Worm (Caenorhabditis elegans) whole organism, late embryonic: Measurements from ENCODE around the gene F11D11.21.
"Not testable (repeated sequence)": the region's sequence is repeated elsewhere in the genome, so short reads cannot be mapped to it uniquely, and the experiment has no call there.

Source experiments
- C08G9.2 ChIP-seq: sonication (generic microtip); optimal IDR thresholded peaks from 2 replicates; lab custom pipeline; 2016; ENCODE audit warnings: mild to moderate bottlenecking, missing genetic modification characterization, moderate library complexity, missing compliant biosample characterization
- C38D4.7 ChIP-seq: fragments of 200-800 bp; sonication (Bioruptor generic); optimal IDR thresholded peaks from 2 replicates; lab custom pipeline; 2018; ENCODE audit warnings: mild to moderate bottlenecking, missing genetic modification characterization, moderate library complexity, missing compliant biosample characterization
- K02D7.2 ChIP-seq: sonication (generic microtip); optimal IDR thresholded peaks from 2 replicates; lab custom pipeline; 2017; ENCODE audit warnings: mild to moderate bottlenecking, missing genetic modification characterization, missing compliant biosample characterization
- K09A11.1 ChIP-seq: sonication (generic microtip); optimal IDR thresholded peaks from 2 replicates; lab custom pipeline; 2017; ENCODE audit warnings: antibody characterized with exemption, mild to moderate bottlenecking, missing genetic modification characterization, missing compliant biosample characterization; ENCODE audit not compliant: insufficient read depth
- ama-1 ChIP-seq: fragments of 150-350 bp; optimal IDR thresholded peaks from 2 replicates; lab custom pipeline; 2014
- ceh-19 ChIP-seq: fragments of 200-800 bp; sonication (Bioruptor generic); optimal IDR thresholded peaks from 2 replicates; lab custom pipeline; 2018; ENCODE audit warnings: mild to moderate bottlenecking, missing genetic modification characterization, missing compliant biosample characterization
- ceh-22 ChIP-seq: sonication (generic microtip); optimal IDR thresholded peaks from 2 replicates; lab custom pipeline; 2017; ENCODE audit warnings: missing biosample characterization, missing genetic modification characterization
- ceh-45 ChIP-seq: fragments of 200-800 bp; sonication (Bioruptor generic); IDR thresholded peaks from 2 replicates; pipeline ENCODE4 v1.3.6; 2022; ENCODE audit warnings: missing genetic modification reagents, missing genetic modification characterization, missing compliant biosample characterization
- ceh-9 ChIP-seq: sonication (generic microtip); optimal IDR thresholded peaks from 2 replicates; lab custom pipeline; 2016; ENCODE audit warnings: mild to moderate bottlenecking, missing genetic modification characterization, inconsistent platforms, missing compliant biosample characterization
- dmd-4 ChIP-seq: sonication (generic microtip); optimal IDR thresholded peaks from 2 replicates; lab custom pipeline; 2016; ENCODE audit warnings: borderline replicate concordance, missing genetic modification characterization, missing compliant biosample characterization
- dve-1 ChIP-seq: sonication (generic microtip); optimal IDR thresholded peaks from 2 replicates; lab custom pipeline; 2017; ENCODE audit warnings: antibody characterized with exemption, mild to moderate bottlenecking, missing genetic modification characterization, missing compliant biosample characterization
- ets-4 ChIP-seq: sonication (generic microtip); optimal IDR thresholded peaks from 2 replicates; lab custom pipeline; 2016; ENCODE audit warnings: missing genetic modification characterization, missing compliant biosample characterization
- fax-1 ChIP-seq: sonication (generic microtip); optimal IDR thresholded peaks from 2 replicates; lab custom pipeline; 2016; ENCODE audit warnings: missing genotype, missing genetic modification characterization, missing compliant biosample characterization
- gmeb-2 ChIP-seq: sonication (generic microtip); optimal IDR thresholded peaks from 2 replicates; lab custom pipeline; 2016; ENCODE audit warnings: missing genetic modification characterization, inconsistent platforms, missing compliant biosample characterization
- hlh-15 ChIP-seq: sonication (generic microtip); optimal IDR thresholded peaks from 2 replicates; lab custom pipeline; 2016; ENCODE audit warnings: missing genetic modification characterization, missing compliant biosample characterization
- hlh-8 ChIP-seq: sonication (generic microtip); optimal IDR thresholded peaks from 2 replicates; lab custom pipeline; 2016; ENCODE audit warnings: missing genotype, missing genetic modification characterization, missing compliant biosample characterization
- lim-6 ChIP-seq: sonication (generic microtip); optimal IDR thresholded peaks from 2 replicates; lab custom pipeline; 2016; ENCODE audit warnings: missing genetic modification characterization, missing compliant biosample characterization
- nhr-11 ChIP-seq: fragments of 150-350 bp; optimal IDR thresholded peaks from 2 replicates; lab custom pipeline; 2014; ENCODE audit warnings: missing biosample characterization, missing genetic modification characterization
- odd-2 ChIP-seq: sonication (generic microtip); optimal IDR thresholded peaks from 2 replicates; lab custom pipeline; 2017; ENCODE audit warnings: antibody characterized with exemption, mild to moderate bottlenecking, missing genetic modification characterization, missing compliant biosample characterization
- pag-3 ChIP-seq: sonication (generic microtip); optimal IDR thresholded peaks from 2 replicates; lab custom pipeline; 2016; ENCODE audit warnings: missing compliant biosample characterization, missing genetic modification characterization, borderline replicate concordance
- pat-9 ChIP-seq: fragments of 200-800 bp; sonication (Bioruptor generic); optimal IDR thresholded peaks from 2 replicates; lab custom pipeline; 2018; ENCODE audit warnings: mild to moderate bottlenecking, missing genetic modification characterization, moderate library complexity, missing compliant biosample characterization
- pha-2 ChIP-seq: sonication (generic microtip); optimal IDR thresholded peaks from 2 replicates; lab custom pipeline; 2017; ENCODE audit warnings: mild to moderate bottlenecking, missing genetic modification characterization, missing compliant biosample characterization
- pha-4 ChIP-seq: fragments of 150-350 bp; optimal IDR thresholded peaks from 2 replicates; lab custom pipeline; 2018; ENCODE audit warnings: missing biosample characterization, missing genetic modification reagents, missing genetic modification characterization
- pros-1 ChIP-seq: fragments of 150-350 bp; optimal IDR thresholded peaks from 2 replicates; lab custom pipeline; 2014; ENCODE audit warnings: missing biosample characterization, missing genetic modification reagents, missing genetic modification characterization
- sdc-2 ChIP-seq: sonication (generic microtip); optimal IDR thresholded peaks from 2 replicates; lab custom pipeline; 2016; ENCODE audit warnings: missing genotype, missing genetic modification characterization, missing compliant biosample characterization
- syd-9 ChIP-seq: sonication (generic microtip); optimal IDR thresholded peaks from 2 replicates; lab custom pipeline; 2016; ENCODE audit warnings: mild to moderate bottlenecking, missing genetic modification characterization, moderate library complexity, missing compliant biosample characterization
- tbx-2 ChIP-seq: sonication (generic microtip); optimal IDR thresholded peaks from 2 replicates; lab custom pipeline; 2016; ENCODE audit warnings: missing genetic modification characterization, missing compliant biosample characterization
- ttx-3 ChIP-seq: sonication (generic microtip); optimal IDR thresholded peaks from 2 replicates; lab custom pipeline; 2016; ENCODE audit warnings: missing genetic modification reagents, missing genetic modification characterization, missing compliant biosample characterization
- unc-3 ChIP-seq, 2 experiments: fragments of 200-800 bp in 1 of 2; sonication (Bioruptor generic) in 1 of 2; sonication (generic microtip) in 1 of 2; conservative IDR thresholded peaks in 1 of 2; optimal IDR thresholded peaks in 1 of 2; 2 replicates each; pipeline versions ENCODE4 v1.3.6 to Lab custom; 2016 to 2022; ENCODE audit warnings: missing compliant biosample characterization in 2 of 2, missing genetic modification characterization in 2 of 2, missing genetic modification reagents in 1 of 2
- unc-55 ChIP-seq: sonication (generic microtip); optimal IDR thresholded peaks from 2 replicates; lab custom pipeline; 2017; ENCODE audit warnings: missing biosample characterization, missing genetic modification reagents, missing genetic modification characterization
- unc-86 ChIP-seq: sonication (generic microtip); optimal IDR thresholded peaks from 2 replicates; lab custom pipeline; 2016; ENCODE audit warnings: missing genetic modification characterization, missing compliant biosample characterization
- ztf-16 ChIP-seq: sonication (generic microtip); optimal IDR thresholded peaks from 2 replicates; lab custom pipeline; 2017; ENCODE audit warnings: missing genetic modification characterization, missing compliant biosample characterization

The F11D11.21 gene

DNA sequence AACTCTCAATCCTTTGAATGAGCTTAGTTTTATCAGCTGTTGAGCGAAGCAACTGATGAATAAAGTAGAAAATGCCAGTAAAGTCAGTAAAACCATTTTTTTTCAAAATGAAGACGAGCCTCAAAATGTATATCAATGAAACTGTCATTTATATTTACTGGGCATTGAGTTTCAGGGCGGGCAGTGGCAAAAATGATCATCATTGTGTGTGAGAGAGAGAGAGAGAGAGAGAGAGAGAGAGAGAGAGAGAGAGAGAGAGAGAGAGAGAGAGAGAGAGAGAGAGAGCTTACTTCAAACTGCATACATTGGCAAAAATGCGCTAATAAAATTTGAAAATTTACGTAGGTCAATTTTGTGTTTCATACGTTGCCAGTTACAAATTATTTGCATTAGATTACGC lies 9.8 kb upstream of the F11D11.21 start, which contains the start of gene F11D11.3:
TSS of gene F11D11.3 (minus strand) at position 101 of the 400 bp plus-strand sequence.
- no peak for TF ChIP-seq K09A11.1 (tag; lab: Kevin White, UChicago)
- TF ChIP-seq unc-3 (GFP tag; conservative IDR thresholded peaks at IDR 0.05; lab: Robert Waterston, UW), result no peak
- no peak for TF ChIP-seq unc-3 (tag; optimal IDR thresholded peaks at IDR 0.05; lab: Kevin White, UChicago)
- TF ChIP-seq ceh-19 (GFP tag; lab: Kevin White, UChicago), result no peak
- TF ChIP-seq hlh-8 (tag; lab: Kevin White, UChicago), result no peak
- TF ChIP-seq C08G9.2, result no peak
- no peak for TF ChIP-seq unc-55
- no peak for TF ChIP-seq ztf-16 (tag; lab: Kevin White, UChicago)
- no peak for TF ChIP-seq dmd-4 (tag; lab: Kevin White, UChicago)
- TF ChIP-seq nhr-11 (tag; lab: Kevin White, UChicago), result no peak

- not testable (repeated sequence) for TF ChIP-seq ceh-22, ets-4, fax-1 (tag; lab: Kevin White, UChicago)
These were observed 4.0 kb upstream of the F11D11.21 start, which contains the start of gene clec-254 for ce11 chrV:18754328-18754727. clec-254 (minus strand) TSS chrV:18754428.

DNA sequence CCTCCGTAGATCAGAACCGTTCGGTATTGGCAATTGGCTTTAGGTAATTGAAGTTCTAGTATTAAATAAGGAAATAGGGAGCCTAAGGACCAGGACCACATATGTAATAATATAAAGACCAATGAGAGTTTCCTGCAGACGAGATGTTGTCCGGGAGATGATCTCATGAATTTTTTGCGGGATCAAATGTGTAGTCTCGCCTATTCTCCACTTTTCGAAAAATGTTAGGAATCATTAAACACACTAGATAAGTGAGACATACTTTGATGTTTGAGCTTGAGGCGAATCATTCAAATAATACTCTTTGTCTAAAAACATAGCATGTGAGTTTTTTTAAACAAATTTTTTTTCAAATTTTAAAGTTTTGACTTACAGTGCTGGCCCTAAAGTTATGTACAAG lies 2.7 kb upstream of the F11D11.21 start, which contains the start of gene F11D11.6:
TSS of gene F11D11.6 (minus strand) at position 101 of the 400 bp plus-strand sequence.
- TF ChIP-seq ceh-45 (GFP tag; lab: Robert Waterston, UW) (no peak), dve-1 (tag; lab: Kevin White, UChicago) (no peak), ceh-9 (tag; lab: Kevin White, UChicago) (no peak), nhr-11 (tag; lab: Kevin White, UChicago) (no peak), tbx-2 (tag; lab: Kevin White, UChicago) (no peak), lim-6 (tag; lab: Kevin White, UChicago) (no peak), C38D4.7 (GFP tag; lab: Kevin White, UChicago) (no peak)

DNA sequence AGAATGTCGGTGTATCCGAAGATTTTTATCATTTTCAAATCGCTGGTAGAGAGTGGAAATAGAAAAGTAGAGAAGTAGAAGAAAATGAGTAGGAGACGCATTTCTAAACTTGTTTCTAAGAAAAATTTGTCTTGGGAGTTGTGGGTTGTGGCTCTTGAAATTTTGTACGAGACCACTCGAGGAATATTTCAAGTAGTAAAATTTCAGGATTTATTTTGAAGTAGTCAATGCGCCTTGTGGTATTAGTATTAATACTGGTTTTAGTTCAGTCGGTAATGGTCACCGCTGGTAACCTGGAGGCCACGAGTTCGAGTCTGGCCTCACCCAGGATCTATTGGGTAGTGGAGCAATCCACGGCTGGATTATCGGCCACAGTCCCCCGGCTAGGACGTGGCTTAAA lies 1.6 kb downstream of the F11D11.21 start, which contains the start of gene clec-252:
TSS of gene clec-252 (minus strand) at position 101 of the 400 bp plus-strand sequence.
- TF ChIP-seq ztf-16 (tag; lab: Kevin White, UChicago) (no peak), syd-9 (tag; lab: Kevin White, UChicago) (no peak), odd-2 (tag; lab: Kevin White, UChicago) (no peak), pat-9 (no peak), pros-1 (tag; lab: Kevin White, UChicago) (no peak), gmeb-2 (tag; lab: Kevin White, UChicago) (no peak), pag-3 (no peak), ttx-3 (tag; lab: Kevin White, UChicago) (no peak), K02D7.2 (tag; lab: Kevin White, UChicago) (no peak), unc-86 (tag; lab: Kevin White, UChicago) (no peak), sdc-2 (tag; lab: Kevin White, UChicago) (no peak), ama-1 (lab: Kevin White, UChicago) (no peak), hlh-15 (tag; lab: Kevin White, UChicago) (no peak), pha-4 (tag; lab: Kevin White, UChicago) (no peak), pha-2 (tag; lab: Kevin White, UChicago) (no peak), hlh-8 (tag; lab: Kevin White, UChicago) (no peak)
